Fruit fly (Drosophila melanogaster): ENCODE data around the gene Nup205.

DNA sequence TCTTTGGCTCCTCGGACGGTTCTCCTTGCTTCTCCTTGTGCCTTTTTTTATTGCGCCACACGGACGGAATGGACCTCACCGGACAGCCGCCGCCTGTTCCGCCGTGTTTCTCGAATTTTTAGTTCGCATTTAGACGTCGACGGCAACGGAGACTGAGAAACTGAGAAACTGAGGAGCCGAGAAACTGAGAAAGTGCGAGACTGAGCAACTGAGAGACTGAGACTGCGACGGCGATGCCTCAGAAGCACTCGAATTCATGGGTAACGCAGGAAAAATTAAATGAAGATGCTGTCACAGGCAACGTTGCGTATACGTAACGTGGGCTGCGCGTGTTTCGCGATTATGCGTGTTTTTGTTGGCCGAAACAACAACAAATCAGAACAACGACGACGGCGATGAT is 23.6 kb downstream of the Nup205 start:
- no peak for TF ChIP-seq Eip78C (GFP tag)
- no peak for TF ChIP-seq Hr39 (GFP tag; optimal IDR thresholded peaks at IDR 0.05)
- no peak for TF ChIP-seq CG8632 (GFP tag; optimal IDR thresholded peaks at IDR 0.05)
- no peak for TF ChIP-seq fkh (GFP tag; optimal IDR thresholded peaks at IDR 0.05)

Data from whole organism, prepupa.